Fruit fly (Drosophila melanogaster): ENCODE measurements around the gene Or85d.
A peak's percentile ranks its signal among the peaks of the same experiment; 100 is the strongest.

The Or85d gene

DNA sequence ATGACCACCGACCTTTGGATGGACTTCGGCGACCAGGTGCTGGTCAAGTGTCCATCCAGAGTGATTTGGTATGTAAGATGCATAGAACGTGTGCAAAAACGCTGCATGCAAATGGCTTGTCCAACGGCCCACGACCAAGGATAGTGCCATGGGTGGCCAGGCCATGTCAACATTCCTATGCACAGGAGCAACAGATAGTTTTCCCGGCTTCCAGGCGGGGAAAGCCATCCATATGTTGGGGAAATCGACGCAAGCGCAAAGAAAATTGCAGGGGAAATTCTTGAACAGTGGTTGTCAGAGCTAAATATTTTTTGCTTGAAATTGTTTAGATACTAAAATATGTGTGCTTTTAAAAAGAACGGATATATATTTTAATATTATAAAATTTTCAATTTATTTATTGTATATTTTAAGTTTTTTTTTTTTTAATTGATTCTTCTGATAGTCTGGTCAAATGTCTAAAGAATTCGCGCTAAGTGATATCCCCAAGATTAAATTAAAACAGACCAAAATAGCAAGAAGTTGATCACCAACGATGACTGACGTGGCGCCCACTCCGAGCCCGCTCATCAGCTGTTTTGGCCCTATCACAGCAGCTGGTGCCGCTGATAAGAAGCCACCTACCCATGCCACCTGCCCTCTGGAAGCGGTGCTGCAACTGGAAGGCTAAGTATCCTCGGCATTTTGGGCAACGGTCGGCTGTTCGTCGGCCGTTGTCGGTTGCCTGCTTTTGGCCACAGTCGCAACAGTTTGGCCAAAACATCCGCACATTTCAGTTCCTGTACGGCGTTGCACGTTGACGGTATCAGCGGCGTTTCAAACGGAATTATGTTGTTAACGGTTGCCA, 25.2 kb downstream of the Or85d start, which contains the start of gene 5-HT2B (continued):
- TF ChIP-seq Mes4 (GFP tag; optimal IDR thresholded peaks at IDR 0.05) (no peak), Pdp1 (GFP tag; optimal IDR thresholded peaks at IDR 0.05) (no peak)

dm6 chr3R:8587859-8588258, 35.5 kb downstream of the Or85d start:
- no peak for TF ChIP-seq CG30403 (GFP tag; optimal IDR thresholded peaks at IDR 0.05)
- no peak for TF ChIP-seq tll (GFP tag; optimal IDR thresholded peaks at IDR 0.05)
- no peak for TF ChIP-seq CG14441 (GFP tag; IDR thresholded peaks at IDR 0.05)
- peak; percentile 51 for TF ChIP-seq Hr39 (optimal IDR thresholded peaks at IDR 0.05)
- no peak for TF ChIP-seq CG1024 (GFP tag; IDR thresholded peaks at IDR 0.05)
- TF ChIP-seq Ets65A (GFP tag) = peak; percentile 46

DNA sequence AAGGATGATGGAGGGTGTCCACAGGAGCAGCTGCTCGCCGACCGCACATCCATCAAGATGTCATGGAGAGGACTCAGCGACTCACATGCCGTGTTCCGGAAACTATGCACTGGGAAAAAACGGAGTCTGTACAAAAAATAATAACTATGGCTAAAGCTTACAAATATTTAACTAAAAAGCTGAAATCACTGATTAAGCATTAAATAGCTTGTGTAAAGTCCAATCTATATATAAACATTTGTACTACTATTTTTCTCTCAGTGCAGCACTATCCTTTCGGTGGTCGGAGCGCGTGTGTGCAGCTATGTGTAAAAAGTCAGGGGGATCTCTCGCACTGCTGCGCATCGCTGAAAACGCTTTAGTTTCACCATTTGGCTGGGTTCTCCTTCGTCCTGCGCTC, 43.8 kb downstream of the Or85d start:
- TF ChIP-seq CG10147 (GFP tag; optimal IDR thresholded peaks at IDR 0.05) (no peak), CG11696 (GFP tag; IDR thresholded peaks at IDR 0.05) (no peak), CG6683 (GFP tag; optimal IDR thresholded peaks at IDR 0.05) (no peak), Ets65A (GFP tag) (peak; percentile 83), CG11504 (tag; optimal IDR thresholded peaks at IDR 0.05) (peak; percentile 7), Tbp (GFP tag; optimal IDR thresholded peaks at IDR 0.05) (no peak), Med (GFP tag) (peak; percentile 65), pnt (GFP tag; optimal IDR thresholded peaks at IDR 0.05) (no peak), CG4730 (GFP tag; IDR thresholded peaks at IDR 0.05) (no peak), gem (tag; optimal IDR thresholded peaks at IDR 0.05) (peak; percentile 20), sens (GFP tag) (peak; percentile 32), knrl (GFP tag; IDR thresholded peaks at IDR 0.05; ENCODE audit: partially characterized antibody) (no peak), CG4404 (GFP tag; IDR thresholded peaks at IDR 0.05) (0 out of 2 replicates have a peak, but pooled peaks have one; percentile 11), CG2678 (tag; optimal IDR thresholded peaks at IDR 0.05) (peak; percentile 8), CG12659 (GFP tag; optimal IDR thresholded peaks at IDR 0.05) (no peak), CG2120 (GFP tag; optimal IDR thresholded peaks at IDR 0.05) (peak; percentile 17), lab (GFP tag; optimal IDR thresholded peaks at IDR 0.05) (peak; percentile 33), sisA (GFP tag; IDR thresholded peaks at IDR 0.05) (peak; percentile 7; the same call in 1 of the 2 replicates), Poxn (GFP tag; IDR thresholded peaks at IDR 0.05) (no peak), jing (GFP tag; optimal IDR thresholded peaks at IDR 0.05) (no peak), CG18599 (GFP tag; optimal IDR thresholded peaks at IDR 0.05) (peak; percentile 25), prd (optimal IDR thresholded peaks at IDR 0.05) (no peak), prd (GFP tag; IDR thresholded peaks at IDR 0.05) (peak; percentile 47; the same call in 1 of the 3 replicates), cato (GFP tag; optimal IDR thresholded peaks at IDR 0.05; ENCODE audit: borderline replicate concordance) (no peak), dmrt99B (tag; optimal IDR thresholded peaks at IDR 0.05) (peak; percentile 5), CkIIα-i1 (GFP tag; IDR thresholded peaks at IDR 0.05) (no peak), Ptx1 (GFP tag; IDR thresholded peaks at IDR 0.05) (peak; percentile 50; the same call in 1 of the 2 replicates), dysf (GFP tag; IDR thresholded peaks at IDR 0.05) (0 out of 3 replicates have a peak, but pooled peaks have one; percentile 27), CG11093 (GFP tag; IDR thresholded peaks at IDR 0.05) (no peak), row (GFP tag; IDR thresholded peaks at IDR 0.05) (peak; percentile 36; the same call in 1 of the 3 replicates), yki (optimal IDR thresholded peaks at IDR 0.05) (no peak), CG7839 (tag; optimal IDR thresholded peaks at IDR 0.05) (peak; percentile 16)

All from whole organism, embryonic.